Worm (Caenorhabditis elegans): ENCODE results near the gene sul-3.

Gene sul-3

DNA sequence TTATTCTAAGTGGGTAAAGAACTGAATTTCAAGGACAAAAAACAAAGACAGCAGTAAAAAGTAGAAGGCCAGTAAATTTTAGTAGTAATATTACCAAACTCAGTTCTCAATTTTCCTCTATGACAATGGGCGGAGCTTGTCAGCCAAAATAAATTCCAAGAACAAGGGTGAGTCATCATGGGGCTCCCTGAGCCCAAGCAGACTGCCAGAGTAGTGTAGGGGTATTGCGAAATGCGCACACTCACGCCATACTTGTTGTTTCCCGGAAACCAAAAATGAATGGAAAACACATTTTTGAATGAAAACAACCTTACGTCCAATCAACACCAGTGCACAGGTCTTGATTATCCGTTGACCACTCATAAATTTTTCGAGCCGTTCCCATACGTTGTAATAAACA lies 42.2 kb downstream of the sul-3 start (continued):
- TF ChIP-seq grh-1 (GFP tag; IDR thresholded peaks at IDR 0.05) (no peak), C04F5.9 (tag; optimal IDR thresholded peaks at IDR 0.05) (no peak), fos-1 (tag; optimal IDR thresholded peaks at IDR 0.05) (peak; percentile 94), hlh-4 (tag; optimal IDR thresholded peaks at IDR 0.05) (peak; percentile 33), aly-2 (tag; optimal IDR thresholded peaks at IDR 0.05) (no peak), C34B4.2 (tag; optimal IDR thresholded peaks at IDR 0.05) (no peak), xbp-1 (tag; optimal IDR thresholded peaks at IDR 0.05) (peak; percentile 13), vab-15 (tag; optimal IDR thresholded peaks at IDR 0.05) (no peak), swsn-7 (tag; optimal IDR thresholded peaks at IDR 0.05) (peak; percentile 63), mdl-1 (tag; optimal IDR thresholded peaks at IDR 0.05) (no peak), efl-1 (optimal IDR thresholded peaks at IDR 0.05) (peak in 1 of 2 experiments; percentile 20), efl-1 (GFP tag; optimal IDR thresholded peaks at IDR 0.05 in 1 of 2) (peak in 1 of 2 experiments; percentile 22), elt-2 (tag; optimal IDR thresholded peaks at IDR 0.05) (no peak), rnt-1 (tag; optimal IDR thresholded peaks at IDR 0.05) (no peak), egl-13 (tag; optimal IDR thresholded peaks at IDR 0.05) (peak; percentile 59), hlh-17 (GFP tag; optimal IDR thresholded peaks at IDR 0.05; ENCODE audit: borderline replicate concordance) (no peak), unc-86 (tag; optimal IDR thresholded peaks at IDR 0.05) (peak; percentile 50), sptf-1 (tag; optimal IDR thresholded peaks at IDR 0.05) (no peak), pag-3 (tag; optimal IDR thresholded peaks at IDR 0.05; ENCODE audit: borderline replicate concordance, insufficient read depth) (no peak), ztf-11 (tag; optimal IDR thresholded peaks at IDR 0.05) (no peak), Y116A8C.19 (tag; optimal IDR thresholded peaks at IDR 0.05; ENCODE audit: borderline replicate concordance) (no peak), jun-1 (tag; optimal IDR thresholded peaks at IDR 0.05) (peak; percentile 68), unc-130 (tag; optimal IDR thresholded peaks at IDR 0.05) (no peak), ama-1 (optimal IDR thresholded peaks at IDR 0.05) (no peak), fkh-4 (tag; optimal IDR thresholded peaks at IDR 0.05; ENCODE audit: borderline replicate concordance) (no peak), nhr-85 (tag) (no peak), lin-13 (GFP tag; optimal IDR thresholded peaks at IDR 0.05) (peak; percentile 12), mef-2 (tag; optimal IDR thresholded peaks at IDR 0.05) (peak; percentile 1), unc-30 (tag; optimal IDR thresholded peaks at IDR 0.05) (no peak), lin-14 (GFP tag; optimal IDR thresholded peaks at IDR 0.05) (peak; percentile 80), ces-1 (GFP tag; optimal IDR thresholded peaks at IDR 0.05) (no peak), lin-35 (GFP tag; optimal IDR thresholded peaks at IDR 0.05) (no peak), pqm-1 (tag; optimal IDR thresholded peaks at IDR 0.05) (no peak), isw-1 (GFP tag; IDR thresholded peaks at IDR 0.05) (0 out of 2 replicates have a peak, but pooled peaks have one; percentile 15), sox-4 (tag; optimal IDR thresholded peaks at IDR 0.05) (peak; percentile 8), ztf-4 (tag; optimal IDR thresholded peaks at IDR 0.05) (peak; percentile 38), lin-15B (tag; optimal IDR thresholded peaks at IDR 0.05) (no peak), efl-3 (GFP tag; optimal IDR thresholded peaks at IDR 0.05) (no peak), nhr-11 (tag; optimal IDR thresholded peaks at IDR 0.05) (peak; percentile 56)

DNA sequence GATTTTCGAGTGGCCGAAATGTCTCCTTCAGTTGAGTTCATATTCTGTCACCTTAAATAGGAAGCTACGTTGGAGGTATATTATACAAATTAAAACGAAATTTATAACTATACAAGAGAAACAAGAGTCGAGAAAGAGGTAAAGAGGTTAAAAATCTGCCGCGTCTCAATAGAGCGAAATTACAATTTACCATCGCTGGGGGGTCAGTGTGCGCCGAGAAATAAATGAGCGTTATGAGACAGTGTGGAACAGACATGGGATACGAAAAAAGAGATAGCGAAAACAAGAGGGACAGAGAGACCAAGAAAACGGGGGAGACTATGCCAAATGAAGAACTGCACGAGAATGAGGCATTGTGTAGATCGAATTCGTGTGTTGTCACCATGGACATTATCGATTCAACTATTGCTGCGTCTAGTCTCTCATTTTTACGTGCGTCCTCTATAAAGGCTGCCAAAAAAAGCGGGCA lies 46.1 kb downstream of the sul-3 start, which contains the start of gene ZK154.5:
ZK154.5 (minus strand) TSS at position 51 of the 469 bp plus-strand sequence.
- TF ChIP-seq fkh-4 (tag; optimal IDR thresholded peaks at IDR 0.05; ENCODE audit: borderline replicate concordance) (no peak), egl-13 (tag; optimal IDR thresholded peaks at IDR 0.05) (no peak), nhr-11 (tag; optimal IDR thresholded peaks at IDR 0.05) (no peak), fkh-8 (tag; optimal IDR thresholded peaks at IDR 0.05) (peak; percentile 43), nhr-84 (tag; optimal IDR thresholded peaks at IDR 0.05) (no peak), tlp-1 (tag; optimal IDR thresholded peaks at IDR 0.05) (no peak), tbx-2 (tag; optimal IDR thresholded peaks at IDR 0.05) (peak; percentile 39), elt-3 (tag; optimal IDR thresholded peaks at IDR 0.05) (peak in 1 of 6 experiments; percentile 50), aly-2 (tag; optimal IDR thresholded peaks at IDR 0.05) (no peak), ceh-63 (GFP tag; optimal IDR thresholded peaks at IDR 0.05) (no peak), Y116A8C.19 (tag; optimal IDR thresholded peaks at IDR 0.05; ENCODE audit: borderline replicate concordance) (no peak), lin-14 (GFP tag; optimal IDR thresholded peaks at IDR 0.05) (peak; percentile 80), zag-1 (tag; optimal IDR thresholded peaks at IDR 0.05) (no peak), efl-1 (optimal IDR thresholded peaks at IDR 0.05) (peak; percentile 44 to 84), efl-1 (GFP tag; optimal IDR thresholded peaks at IDR 0.05 in 1 of 2) (peak in 1 of 2 experiments; percentile 19), nhr-237 (tag; optimal IDR thresholded peaks at IDR 0.05) (no peak), ceh-82 (tag; optimal IDR thresholded peaks at IDR 0.05) (peak in 1 of 3 experiments; percentile 38), irx-1 (tag; optimal IDR thresholded peaks at IDR 0.05) (no peak), aha-1 (tag; optimal IDR thresholded peaks at IDR 0.05) (no peak), nhr-90 (tag; optimal IDR thresholded peaks at IDR 0.05; ENCODE audit: poor library complexity) (no peak), snpc-4 (tag; optimal IDR thresholded peaks at IDR 0.05) (no peak), sox-4 (tag; optimal IDR thresholded peaks at IDR 0.05) (no peak), jun-1 (tag; optimal IDR thresholded peaks at IDR 0.05) (no peak), hpl-2 (GFP tag; optimal IDR thresholded peaks at IDR 0.05) (no peak), nhr-85 (tag) (peak; percentile 36)
